Worm (Caenorhabditis elegans) whole organism, L4 larva: ENCODE data around the gene F46G10.1.

Experiments used
- F10B5.3 ChIP-seq: sonication (generic microtip); optimal IDR thresholded peaks from 2 replicates; lab custom pipeline; 2016; ENCODE audit warnings: mild to moderate bottlenecking, missing genetic modification characterization, missing compliant biosample characterization
- F26F4.8 ChIP-seq: fragments of 200-800 bp; sonication (Bioruptor generic); conservative IDR thresholded peaks from 2 replicates; pipeline ENCODE4 v1.3.6; 2022; ENCODE audit warnings: missing genetic modification characterization, missing compliant biosample characterization
- F44E2.7 ChIP-seq: fragments of 200-800 bp; sonication (Bioruptor generic); IDR thresholded peaks from 2 replicates; pipeline ENCODE4 v2.1.2; 2022; ENCODE audit warnings: missing genetic modification characterization, missing compliant biosample characterization
- F49E8.2 ChIP-seq: sonication (generic microtip); optimal IDR thresholded peaks from 2 replicates; lab custom pipeline; 2016; ENCODE audit warnings: missing compliant biosample characterization, mild to moderate bottlenecking, missing genetic modification characterization, borderline replicate concordance
- Y105C5A.15 ChIP-seq: fragments of 200-800 bp; sonication (Bioruptor generic); IDR thresholded peaks from 2 replicates; pipeline ENCODE4 v1.3.6; 2022; ENCODE audit warnings: missing genetic modification characterization, missing compliant biosample characterization
- Y48G9A.11 ChIP-seq: fragments of 200-800 bp; sonication (Bioruptor generic); IDR thresholded peaks from 2 replicates; pipeline ENCODE4 v1.3.6; 2022; ENCODE audit warnings: missing genetic modification reagents, missing genetic modification characterization, missing compliant biosample characterization
- Y75B8A.6 ChIP-seq: fragments of 200-800 bp; sonication (Bioruptor generic); IDR thresholded peaks from 2 replicates; pipeline ENCODE4 v1.3.6; 2022; ENCODE audit warnings: missing genetic modification reagents, missing genetic modification characterization, missing compliant biosample characterization
- ZK337.2 ChIP-seq: fragments of 200-800 bp; sonication (Bioruptor generic); IDR thresholded peaks from 2 replicates; pipeline ENCODE4 v1.3.6; 2022; ENCODE audit warnings: missing genetic modification reagents, missing genetic modification characterization, missing compliant biosample characterization
- ZK546.5 ChIP-seq, 2 experiments: sonication (generic microtip); optimal IDR thresholded peaks; 2 replicates each; lab custom pipeline; 2017; ENCODE audit warnings: missing biosample characterization in 2 of 2, missing genetic modification characterization in 2 of 2
- aha-1 ChIP-seq: fragments of 150-350 bp; peaks from one replicate; lab custom pipeline; 2014; ENCODE audit warnings: missing biosample characterization, missing genetic modification characterization
- aly-2 ChIP-seq: sonication (generic microtip); optimal IDR thresholded peaks from 2 replicates; lab custom pipeline; 2018; ENCODE audit warnings: missing biosample characterization, missing genetic modification characterization
- ama-1 ChIP-seq: fragments of 150-350 bp; optimal IDR thresholded peaks from 2 replicates; lab custom pipeline; 2014; ENCODE audit warnings: inconsistent platforms, mixed read lengths
- attf-4 ChIP-seq: sonication (generic microtip); optimal IDR thresholded peaks from 3 replicates; lab custom pipeline; 2017; ENCODE audit warnings: missing biosample characterization, missing genetic modification characterization
- ceh-28 ChIP-seq: fragments of 150-350 bp; optimal IDR thresholded peaks from 2 replicates; lab custom pipeline; 2014; ENCODE audit warnings: missing biosample characterization, missing genetic modification reagents, missing genetic modification characterization
- ceh-32 ChIP-seq: sonication (generic microtip); optimal IDR thresholded peaks from 2 replicates; lab custom pipeline; 2016; ENCODE audit warnings: mild to moderate bottlenecking, missing genetic modification characterization, missing compliant biosample characterization; ENCODE audit not compliant: poor library complexity
- ceh-44 ChIP-seq: fragments of 200-800 bp; sonication (Bioruptor generic); IDR thresholded peaks from 2 replicates; pipeline ENCODE4 v1.3.6; 2022; ENCODE audit warnings: missing genetic modification reagents, missing genetic modification characterization, missing compliant biosample characterization
- ceh-82 ChIP-seq: sonication (generic microtip); optimal IDR thresholded peaks from 2 replicates; lab custom pipeline; 2017; ENCODE audit warnings: missing biosample characterization, missing genetic modification characterization
- cey-2 ChIP-seq: sonication (generic microtip); optimal IDR thresholded peaks from 3 replicates; lab custom pipeline; 2017; ENCODE audit warnings: missing genetic modification characterization, mild to moderate bottlenecking, missing compliant biosample characterization, antibody characterized with exemption, borderline replicate concordance; ENCODE audit not compliant: insufficient read depth
- daf-8 ChIP-seq: fragments of 200-800 bp; sonication (Bioruptor generic); IDR thresholded peaks from 2 replicates; pipeline ENCODE4 v1.3.6; 2022; ENCODE audit warnings: missing genetic modification characterization, missing compliant biosample characterization
- dmd-6 ChIP-seq: fragments of 200-800 bp; sonication (Bioruptor generic); IDR thresholded peaks from 2 replicates; pipeline ENCODE4 v1.3.6; 2022; ENCODE audit warnings: missing genetic modification reagents, missing genetic modification characterization, missing compliant biosample characterization
- dpl-1 ChIP-seq: fragments of 150-350 bp; optimal IDR thresholded peaks from 2 replicates; lab custom pipeline; 2014; ENCODE audit warnings: missing biosample characterization, missing genetic modification reagents, missing genetic modification characterization
- dve-1 ChIP-seq: sonication (generic microtip); optimal IDR thresholded peaks from 2 replicates; lab custom pipeline; 2017; ENCODE audit warnings: antibody characterized with exemption, mild to moderate bottlenecking, missing genetic modification characterization, missing compliant biosample characterization; ENCODE audit not compliant: insufficient read depth
- egl-43 ChIP-seq: fragments of 200-800 bp; sonication (Bioruptor generic); IDR thresholded peaks from 2 replicates; pipeline ENCODE4 v1.3.6; 2022; ENCODE audit warnings: missing genetic modification reagents, missing genetic modification characterization, missing compliant biosample characterization
- hlh-11 ChIP-seq: fragments of 200-800 bp; sonication (Bioruptor generic); optimal IDR thresholded peaks from 2 replicates; lab custom pipeline; 2018; ENCODE audit warnings: mild to moderate bottlenecking, missing genetic modification characterization, missing compliant biosample characterization
- hmg-1.1 ChIP-seq: fragments of 200-800 bp; sonication (Bioruptor generic); IDR thresholded peaks from 2 replicates; pipeline ENCODE4 v1.3.6; 2022; ENCODE audit warnings: missing genetic modification reagents, missing genetic modification characterization, missing compliant biosample characterization
- lin-13 ChIP-seq: fragments of 150-350 bp; optimal IDR thresholded peaks from 2 replicates; lab custom pipeline; 2014; ENCODE audit warnings: missing biosample characterization, missing genetic modification reagents, missing genetic modification characterization
- lin-15B ChIP-seq: fragments of 150-350 bp; sonication (generic microtip); optimal IDR thresholded peaks from 3 replicates; lab custom pipeline; 2014; ENCODE audit warnings: missing biosample characterization, missing genetic modification characterization
- lin-29 ChIP-seq: fragments of 200-800 bp; sonication (Bioruptor generic); IDR thresholded peaks from 2 replicates; pipeline ENCODE4 v1.3.6; 2022; ENCODE audit warnings: missing genetic modification reagents, missing genetic modification characterization, missing compliant biosample characterization
- lin-38 ChIP-seq: fragments of 200-800 bp; sonication (Bioruptor generic); IDR thresholded peaks from 2 replicates; pipeline ENCODE4 v1.3.6; 2022; ENCODE audit warnings: missing genetic modification reagents, missing genetic modification characterization, missing compliant biosample characterization
- lir-3 ChIP-seq: sonication (generic microtip); optimal IDR thresholded peaks from 2 replicates; lab custom pipeline; 2016; ENCODE audit warnings: mild to moderate bottlenecking, missing genetic modification characterization, missing compliant biosample characterization
- lsy-2 ChIP-seq, 2 experiments: fragments of 150-350 bp in 1 of 2; sonication (generic microtip) in 1 of 2; optimal IDR thresholded peaks; 2 replicates each; lab custom pipeline; 2014 to 2017; ENCODE audit warnings: missing biosample characterization in 2 of 2, missing genetic modification characterization in 2 of 2
- madf-5 ChIP-seq, 2 experiments: fragments of 200-800 bp; sonication (Bioruptor generic); IDR thresholded peaks; 2 replicates each; pipeline ENCODE4 v1.3.6; 2022; ENCODE audit warnings: missing compliant biosample characterization in 2 of 2, missing genetic modification characterization in 2 of 2
- mdl-1 ChIP-seq, 2 experiments: fragments of 150-350 bp in 1 of 2; sonication (generic microtip) in 1 of 2; optimal IDR thresholded peaks; 2 replicates each; lab custom pipeline; 2014 to 2017; ENCODE audit warnings: missing biosample characterization in 2 of 2, missing genetic modification characterization in 2 of 2
- mdt-29 ChIP-seq: fragments of 200-800 bp; sonication (Bioruptor generic); IDR thresholded peaks from 2 replicates; pipeline ENCODE4 v1.3.6; 2022; ENCODE audit warnings: missing genetic modification reagents, missing genetic modification characterization, missing compliant biosample characterization
- mes-2 ChIP-seq: sonication (generic microtip); optimal IDR thresholded peaks from 2 replicates; lab custom pipeline; 2016; ENCODE audit warnings: missing genotype, mild to moderate bottlenecking, missing genetic modification characterization, missing compliant biosample characterization; ENCODE audit not compliant: poor library complexity, severe bottlenecking
- mxl-2 ChIP-seq: fragments of 200-800 bp; sonication (Bioruptor generic); conservative IDR thresholded peaks from 2 replicates; pipeline ENCODE4 v1.3.6; 2022; ENCODE audit warnings: missing genetic modification reagents, missing genetic modification characterization, missing compliant biosample characterization
- nhr-10 ChIP-seq: fragments of 150-350 bp; optimal IDR thresholded peaks from 2 replicates; lab custom pipeline; 2014; ENCODE audit warnings: missing biosample characterization, missing genetic modification characterization
- nhr-102 ChIP-seq: sonication (generic microtip); optimal IDR thresholded peaks from 2 replicates; lab custom pipeline; 2016; ENCODE audit warnings: mild to moderate bottlenecking, missing genetic modification characterization, moderate library complexity, missing compliant biosample characterization
- nhr-11 ChIP-seq: fragments of 150-350 bp; optimal IDR thresholded peaks from 2 replicates; lab custom pipeline; 2014; ENCODE audit warnings: missing biosample characterization, missing genetic modification characterization
- nhr-25 ChIP-seq: sonication (generic microtip); optimal IDR thresholded peaks from 2 replicates; lab custom pipeline; 2017; ENCODE audit warnings: missing genetic modification characterization, mild to moderate bottlenecking, missing compliant biosample characterization, antibody characterized with exemption, moderate library complexity, borderline replicate concordance; ENCODE audit not compliant: insufficient read depth
- nhr-48 ChIP-seq: sonication (generic microtip); optimal IDR thresholded peaks from 2 replicates; lab custom pipeline; 2016; ENCODE audit warnings: mild to moderate bottlenecking, missing genetic modification characterization, missing compliant biosample characterization
- php-3 ChIP-seq: fragments of 200-800 bp; sonication (Bioruptor generic); IDR thresholded peaks from 2 replicates; pipeline ENCODE4 v1.3.6; 2022; ENCODE audit warnings: missing genetic modification reagents, missing genetic modification characterization, missing compliant biosample characterization
- pqm-1 ChIP-seq: sonication (generic microtip); optimal IDR thresholded peaks from 2 replicates; lab custom pipeline; 2017; ENCODE audit warnings: missing biosample characterization, missing genetic modification characterization
- saeg-2 ChIP-seq: fragments of 200-800 bp; sonication (Bioruptor generic); IDR thresholded peaks from 2 replicates; pipeline ENCODE4 v1.3.6; 2022; ENCODE audit warnings: missing genetic modification reagents, missing genetic modification characterization, missing compliant biosample characterization
- skn-1 ChIP-seq: fragments of 150-350 bp; optimal IDR thresholded peaks from 2 replicates; lab custom pipeline; 2014; ENCODE audit warnings: missing biosample characterization, missing genetic modification characterization
- snpc-1.2 ChIP-seq: fragments of 200-800 bp; sonication (Bioruptor generic); IDR thresholded peaks from 2 replicates; pipeline ENCODE4 v1.3.6; 2022; ENCODE audit warnings: missing genetic modification reagents, missing genetic modification characterization, missing compliant biosample characterization
- spr-1 ChIP-seq: sonication (generic microtip); optimal IDR thresholded peaks from 2 replicates; lab custom pipeline; 2016; ENCODE audit warnings: mild to moderate bottlenecking, missing genetic modification characterization, missing compliant biosample characterization
- spr-3 ChIP-seq: fragments of 200-800 bp; sonication (Bioruptor generic); optimal IDR thresholded peaks from 2 replicates; lab custom pipeline; 2018; ENCODE audit warnings: mild to moderate bottlenecking, missing genetic modification characterization, missing compliant biosample characterization
- unc-130 ChIP-seq: sonication (generic microtip); optimal IDR thresholded peaks from 2 replicates; lab custom pipeline; 2016; ENCODE audit warnings: missing genetic modification reagents, missing genetic modification characterization, missing compliant biosample characterization
- zag-1 ChIP-seq: fragments of 150-350 bp; optimal IDR thresholded peaks from 2 replicates; lab custom pipeline; 2014; ENCODE audit warnings: missing biosample characterization, missing genetic modification characterization
- zip-11 ChIP-seq: fragments of 200-800 bp; sonication (Bioruptor generic); IDR thresholded peaks from 2 replicates; pipeline ENCODE4 v1.3.6; 2022; ENCODE audit warnings: missing genetic modification characterization, missing compliant biosample characterization
- ztf-11 ChIP-seq: fragments of 150-350 bp; optimal IDR thresholded peaks from 2 replicates; lab custom pipeline; 2014; ENCODE audit warnings: missing biosample characterization, missing genetic modification characterization

F46G10.1 gene

DNA sequence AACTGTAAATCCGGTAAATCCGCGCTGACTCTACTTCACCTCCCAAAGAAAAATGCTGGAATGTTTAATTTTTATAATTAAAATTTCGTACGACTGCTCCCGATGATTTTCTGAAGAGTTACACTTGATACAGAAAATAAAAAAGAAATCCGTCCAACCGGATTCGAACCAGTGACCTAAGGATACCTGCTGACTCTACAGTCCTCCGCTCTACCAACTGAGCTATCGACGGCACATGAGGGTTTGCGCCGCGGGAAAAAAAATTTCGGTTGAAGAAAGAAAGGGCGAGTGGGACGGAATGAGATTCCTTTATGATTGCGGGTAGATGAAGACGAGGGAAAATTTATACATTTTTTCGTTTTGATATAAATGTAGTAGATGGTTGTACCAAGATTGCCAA lies 26.9 kb downstream of the F46G10.1 start (continued):
- TF ChIP-seq php-3: no peak
- no peak for TF ChIP-seq lsy-2 (tag; optimal IDR thresholded peaks at IDR 0.05; lab: Kevin White, UChicago)
- TF ChIP-seq hmg-1.1 (GFP tag; lab: Robert Waterston, UW): peak; percentile 15; the same call in 1 of the 2 replicates
- TF ChIP-seq zip-11: no peak
- no peak for TF ChIP-seq unc-130 (GFP tag; lab: Kevin White, UChicago)
- no peak for TF ChIP-seq lir-3 (tag; lab: Kevin White, UChicago)
- TF ChIP-seq pqm-1 (tag; lab: Kevin White, UChicago): no peak
- TF ChIP-seq Y105C5A.15 (GFP tag; lab: Robert Waterston, UW): 0 out of 2 replicates have a peak, but pooled peaks have one; percentile 37
- no peak for TF ChIP-seq ceh-32 (tag; lab: Kevin White, UChicago)
- TF ChIP-seq Y48G9A.11 (GFP tag; lab: Robert Waterston, UW): no peak
- no peak for TF ChIP-seq attf-4 (tag; lab: Kevin White, UChicago)
- TF ChIP-seq lin-29 (GFP tag; lab: Robert Waterston, UW): no peak
- TF ChIP-seq F10B5.3 (tag; lab: Kevin White, UChicago): no peak
- no peak for TF ChIP-seq zag-1 (tag; lab: Kevin White, UChicago)
- TF ChIP-seq F26F4.8: peak; percentile 72; the same call in 1 of the 2 replicates
- no peak for TF ChIP-seq skn-1 (tag; lab: Kevin White, UChicago)
- no peak for TF ChIP-seq aly-2
- TF ChIP-seq mdt-29 (GFP tag; lab: Robert Waterston, UW): no peak
- no peak for TF ChIP-seq ZK546.5 (tag; optimal IDR thresholded peaks at IDR 0.05; lab: Kevin White, UChicago)
- TF ChIP-seq aha-1 (tag; lab: Kevin White, UChicago): no peak
- TF ChIP-seq spr-3 (GFP tag; lab: Kevin White, UChicago): no peak
- no peak for TF ChIP-seq Y75B8A.6 (GFP tag; lab: Robert Waterston, UW)
- TF ChIP-seq madf-5 (GFP tag; IDR thresholded peaks at IDR 0.05; lab: Robert Waterston, UW): peak in 1 of 2 experiments; percentile 58; a peak in 1 of 4 replicates
- TF ChIP-seq lin-13: no peak
- no peak for TF ChIP-seq mes-2 (tag; lab: Kevin White, UChicago)
- no peak for TF ChIP-seq nhr-25 (tag; lab: Kevin White, UChicago)
- peak; percentile 17; the same call in 1 of the 2 replicates for TF ChIP-seq dmd-6 (GFP tag; lab: Robert Waterston, UW)
- peak; percentile 16 for TF ChIP-seq nhr-48
- no peak for TF ChIP-seq ceh-44 (GFP tag; lab: Robert Waterston, UW)
- no peak for TF ChIP-seq nhr-10 (tag; lab: Kevin White, UChicago)
- no peak for TF ChIP-seq saeg-2
- no peak for TF ChIP-seq ztf-11 (tag; lab: Kevin White, UChicago)
- no peak for TF ChIP-seq ZK337.2 (GFP tag; lab: Robert Waterston, UW)
- TF ChIP-seq F44E2.7 (GFP tag; lab: Robert Waterston, UW): no peak
- TF ChIP-seq dve-1 (tag; lab: Kevin White, UChicago): no peak
- TF ChIP-seq lin-15B (tag; lab: Kevin White, UChicago): no peak
- TF ChIP-seq mxl-2 (GFP tag; lab: Robert Waterston, UW): no peak
- TF ChIP-seq lin-38 (GFP tag; lab: Robert Waterston, UW): no peak
- no peak for TF ChIP-seq ama-1
- 0 out of 2 replicates have a peak, but pooled peaks have one; percentile 37 for TF ChIP-seq snpc-1.2 (GFP tag; lab: Robert Waterston, UW)
- TF ChIP-seq dpl-1 (GFP tag; lab: Kevin White, UChicago): no peak
- TF ChIP-seq egl-43: peak; percentile 81
- TF ChIP-seq mdl-1 (tag; optimal IDR thresholded peaks at IDR 0.05; lab: Kevin White, UChicago): no peak
- no peak for TF ChIP-seq nhr-11 (tag; lab: Kevin White, UChicago)
- TF ChIP-seq cey-2 (tag; lab: Kevin White, UChicago): no peak
- TF ChIP-seq ceh-82 (tag; lab: Kevin White, UChicago): no peak
- TF ChIP-seq hlh-11 (tag; lab: Kevin White, UChicago): no peak
- no peak for TF ChIP-seq daf-8 (GFP tag; lab: Robert Waterston, UW)
- TF ChIP-seq F49E8.2 (tag; lab: Kevin White, UChicago): no peak
- no peak for TF ChIP-seq nhr-102 (tag; lab: Kevin White, UChicago)
- no peak for TF ChIP-seq ceh-28 (tag; lab: Kevin White, UChicago)
- TF ChIP-seq spr-1 (tag; lab: Kevin White, UChicago): no peak
